Fruit fly (Drosophila melanogaster) whole organism, embryonic: ENCODE measurements around the gene Drgx.

Experiments used
- Abd-B ChIP-seq: fragments of 200-800 bp; sonication (Bioruptor generic); optimal IDR thresholded peaks from 2 replicates; lab custom pipeline; 2018; ENCODE audit warnings: missing biosample characterization, mild to moderate bottlenecking, missing genetic modification characterization, moderate library complexity
- Bgb ChIP-seq: fragments of 200-800 bp; sonication (Bioruptor generic); IDR thresholded peaks from 2 replicates; pipeline ENCODE4 v1.3.6; 2022; ENCODE audit warnings: missing biosample characterization, missing genetic modification characterization; ENCODE audit not compliant: partially characterized antibody
- CG11504 ChIP-seq: fragments of 200-800 bp; sonication (Bioruptor generic); optimal IDR thresholded peaks from 3 replicates; lab custom pipeline; 2019; ENCODE audit warnings: missing biosample characterization, mild to moderate bottlenecking, missing genetic modification characterization, moderate library complexity
- CG11695 ChIP-seq: fragments of 200-800 bp; sonication (Bioruptor generic); IDR thresholded peaks from 3 replicates; pipeline ENCODE4 v1.3.6; 2022; ENCODE audit warnings: missing biosample characterization, missing genetic modification characterization
- CG12071 ChIP-seq: fragments of 200-800 bp; sonication (Bioruptor generic); optimal IDR thresholded peaks from 3 replicates; lab custom pipeline; 2018; ENCODE audit warnings: missing biosample characterization, mild to moderate bottlenecking, missing genetic modification characterization
- CG13296 ChIP-seq: fragments of 200-800 bp; sonication (Bioruptor generic); optimal IDR thresholded peaks from 3 replicates; lab custom pipeline; 2018; ENCODE audit warnings: missing biosample characterization, mild to moderate bottlenecking, missing genetic modification characterization
- CG14441 ChIP-seq: fragments of 200-800 bp; sonication (Bioruptor generic); IDR thresholded peaks from 2 replicates; pipeline ENCODE4 v1.3.6; 2022; ENCODE audit warnings: missing biosample characterization, missing genetic modification characterization
- CG14667 ChIP-seq: fragments of 200-800 bp; sonication (Bioruptor generic); IDR thresholded peaks from 2 replicates; pipeline ENCODE4 v1.3.6; 2022; ENCODE audit warnings: missing biosample characterization, missing genetic modification characterization
- CG16813 ChIP-seq: fragments of 200-800 bp; sonication (Bioruptor generic); IDR thresholded peaks from 3 replicates; pipeline ENCODE4 v1.3.6; 2022; ENCODE audit warnings: missing biosample characterization, missing genetic modification characterization; ENCODE audit not compliant: partially characterized antibody
- CG2678 ChIP-seq: fragments of 200-800 bp; sonication (Bioruptor generic); optimal IDR thresholded peaks from 3 replicates; lab custom pipeline; 2019; ENCODE audit warnings: missing biosample characterization, mild to moderate bottlenecking, missing genetic modification characterization, moderate library complexity
- CG2712 ChIP-seq: fragments of 200-800 bp; optimal IDR thresholded peaks from 3 replicates; lab custom pipeline; 2019; ENCODE audit warnings: missing biosample characterization, mild to moderate bottlenecking, missing genetic modification characterization, moderate library complexity
- CG32767 ChIP-seq: fragments of 200-800 bp; sonication (Bioruptor generic); IDR thresholded peaks from 2 replicates; pipeline ENCODE4 v1.3.6; 2022; ENCODE audit warnings: missing biosample characterization, missing genetic modification characterization
- CG3281 ChIP-seq: fragments of 200-800 bp; sonication (Bioruptor generic); optimal IDR thresholded peaks from 3 replicates; lab custom pipeline; 2017; ENCODE audit warnings: missing biosample characterization, mild to moderate bottlenecking, missing genetic modification characterization
- CG42726 ChIP-seq: fragments of 200-800 bp; sonication (Bioruptor generic); IDR thresholded peaks from 2 replicates; pipeline ENCODE4 v1.3.6; 2022; ENCODE audit warnings: missing biosample characterization, missing genetic modification characterization; ENCODE audit not compliant: partially characterized antibody
- CG4424 ChIP-seq: fragments of 200-800 bp; sonication (Bioruptor generic); optimal IDR thresholded peaks from 3 replicates; lab custom pipeline; 2016; ENCODE audit warnings: missing biosample characterization, missing genetic modification characterization
- CG6272 ChIP-seq: fragments of 200-800 bp; sonication (Bioruptor generic); IDR thresholded peaks from 2 replicates; pipeline ENCODE4 v1.3.6; 2022; ENCODE audit warnings: missing biosample characterization, missing genetic modification characterization
- CG6689 ChIP-seq: fragments of 200-800 bp; sonication (Bioruptor generic); IDR thresholded peaks from 2 replicates; pipeline ENCODE4 v1.3.6; 2022; ENCODE audit warnings: missing biosample characterization, missing genetic modification characterization
- CG7839 ChIP-seq: fragments of 200-800 bp; sonication (Bioruptor generic); optimal IDR thresholded peaks from 3 replicates; lab custom pipeline; 2018; ENCODE audit warnings: missing biosample characterization, mild to moderate bottlenecking, missing genetic modification characterization, moderate library complexity
- CG8944 ChIP-seq: fragments of 200-800 bp; sonication (Bioruptor generic); optimal IDR thresholded peaks from 3 replicates; lab custom pipeline; 2016; ENCODE audit warnings: missing biosample characterization, missing genetic modification characterization
- CG9215 ChIP-seq: fragments of 200-800 bp; sonication (Bioruptor generic); IDR thresholded peaks from 2 replicates; pipeline ENCODE4 v1.3.6; 2022; ENCODE audit warnings: missing biosample characterization, missing genetic modification characterization
- CG9609 ChIP-seq: fragments of 200-800 bp; sonication (Bioruptor generic); optimal IDR thresholded peaks from 3 replicates; lab custom pipeline; 2016; ENCODE audit warnings: missing biosample characterization, missing genetic modification characterization
- CG9797 ChIP-seq: fragments of 200-800 bp; sonication (Bioruptor generic); optimal IDR thresholded peaks from 3 replicates; lab custom pipeline; 2018; ENCODE audit warnings: missing biosample characterization, mild to moderate bottlenecking, missing genetic modification characterization
- CHES-1-like ChIP-seq: fragments of 200-800 bp; sonication (Bioruptor generic); optimal IDR thresholded peaks from 2 replicates; lab custom pipeline; 2016; ENCODE audit warnings: missing biosample characterization, missing genetic modification characterization
- Dad ChIP-seq: fragments of 200-800 bp; sonication (Bioruptor generic); optimal IDR thresholded peaks from 3 replicates; lab custom pipeline; 2016; ENCODE audit warnings: missing biosample characterization, missing genetic modification characterization
- Dbx ChIP-seq: fragments of 200-800 bp; sonication (Bioruptor generic); IDR thresholded peaks from 3 replicates; pipeline ENCODE4 v1.3.6; 2022; ENCODE audit warnings: missing biosample characterization, missing genetic modification characterization
- Dip3 ChIP-seq: fragments of 200-800 bp; sonication (Bioruptor generic); optimal IDR thresholded peaks from 3 replicates; lab custom pipeline; 2016; ENCODE audit warnings: missing biosample characterization, missing genetic modification characterization
- Dref ChIP-seq: fragments of 200-800 bp; sonication (Bioruptor generic); IDR thresholded peaks from 2 replicates; pipeline ENCODE4 v1.3.6; 2022; ENCODE audit warnings: missing biosample characterization, missing genetic modification characterization
- H15 ChIP-seq: fragments of 200-800 bp; sonication (Bioruptor generic); IDR thresholded peaks from 3 replicates; pipeline ENCODE4 v1.3.6; 2022; ENCODE audit warnings: missing biosample characterization, missing genetic modification characterization
- H2.0 ChIP-seq: fragments of 200-800 bp; sonication (Bioruptor generic); IDR thresholded peaks from 2 replicates; pipeline ENCODE4 v1.3.6; 2022; ENCODE audit warnings: missing biosample characterization, missing genetic modification characterization
- Hey ChIP-seq: fragments of 200-800 bp; sonication (Bioruptor generic); optimal IDR thresholded peaks from 3 replicates; lab custom pipeline; 2018; ENCODE audit warnings: missing biosample characterization, mild to moderate bottlenecking, missing genetic modification characterization
- Hmr ChIP-seq: fragments of 200-800 bp; sonication (Bioruptor generic); optimal IDR thresholded peaks from 3 replicates; lab custom pipeline; 2017; ENCODE audit warnings: mild to moderate bottlenecking, missing biosample characterization, missing genetic modification reagents, missing genetic modification characterization
- Hr3 ChIP-seq: fragments of 200-800 bp; sonication (Bioruptor generic); optimal IDR thresholded peaks from 3 replicates; lab custom pipeline; 2016; ENCODE audit warnings: missing biosample characterization, missing genetic modification characterization
- MBD-R2 ChIP-seq: fragments of 200-800 bp; sonication (Bioruptor generic); IDR thresholded peaks from 2 replicates; pipeline ENCODE4 v1.3.6; 2022; ENCODE audit warnings: missing biosample characterization, missing genetic modification characterization
- Meics ChIP-seq: fragments of 200-800 bp; sonication (Bioruptor generic); optimal IDR thresholded peaks from 2 replicates; lab custom pipeline; 2017; ENCODE audit warnings: missing biosample characterization, mild to moderate bottlenecking, missing genetic modification characterization
- NC2β ChIP-seq: fragments of 200-800 bp; sonication (Bioruptor generic); optimal IDR thresholded peaks from 2 replicates; lab custom pipeline; 2016; ENCODE audit warnings: missing biosample characterization, missing genetic modification characterization
- Pdp1 ChIP-seq, 2 experiments: fragments of 200-800 bp; sonication (Bioruptor generic); optimal IDR thresholded peaks; 3 replicates each; lab custom pipeline; 2016; ENCODE audit warnings: missing biosample characterization in 2 of 2, missing genetic modification characterization in 2 of 2, mild to moderate bottlenecking in 1 of 2, moderate library complexity in 1 of 2
- Sox102F ChIP-seq: fragments of 200-800 bp; sonication (Bioruptor generic); optimal IDR thresholded peaks from 2 replicates; lab custom pipeline; 2018; ENCODE audit warnings: missing biosample characterization, mild to moderate bottlenecking, missing genetic modification characterization, moderate library complexity
- Sry-δ ChIP-seq: fragments of 200-800 bp; sonication (Bioruptor generic); optimal IDR thresholded peaks from 2 replicates; lab custom pipeline; 2016; ENCODE audit warnings: missing biosample characterization, missing genetic modification characterization
- Usf ChIP-seq: fragments of 200-800 bp; sonication (Bioruptor generic); optimal IDR thresholded peaks from 2 replicates; lab custom pipeline; 2017; ENCODE audit warnings: missing genotype, missing biosample characterization, missing genetic modification characterization
- bowl ChIP-seq: fragments of 200-800 bp; sonication (Bioruptor generic); IDR thresholded peaks from 2 replicates; pipeline ENCODE4 v1.3.6; 2022; ENCODE audit warnings: missing biosample characterization, missing genetic modification characterization
- caup ChIP-seq: fragments of 200-800 bp; sonication (Bioruptor generic); optimal IDR thresholded peaks from 3 replicates; lab custom pipeline; 2017; ENCODE audit warnings: missing biosample characterization, mild to moderate bottlenecking, missing genetic modification characterization, moderate library complexity; ENCODE audit not compliant: severe bottlenecking
- dan ChIP-seq: fragments of 200-800 bp; sonication (Bioruptor generic); IDR thresholded peaks from 2 replicates; pipeline ENCODE4 v1.3.6; 2022; ENCODE audit warnings: missing biosample characterization, missing genetic modification characterization
- dmrt99B ChIP-seq: fragments of 200-800 bp; sonication (Bioruptor generic); optimal IDR thresholded peaks from 2 replicates; lab custom pipeline; 2018; ENCODE audit warnings: missing biosample characterization, mild to moderate bottlenecking, missing genetic modification characterization, moderate library complexity
- grau ChIP-seq: fragments of 200-800 bp; optimal IDR thresholded peaks from 3 replicates; lab custom pipeline; 2019; ENCODE audit warnings: missing biosample characterization, mild to moderate bottlenecking, missing genetic modification characterization, moderate library complexity
- gt ChIP-seq: fragments of 200-800 bp; sonication (Bioruptor generic); IDR thresholded peaks from 2 replicates; pipeline ENCODE4 v1.3.6; 2022; ENCODE audit warnings: missing biosample characterization, missing genetic modification characterization
- psq ChIP-seq: fragments of 200-800 bp; sonication (Bioruptor generic); optimal IDR thresholded peaks from 2 replicates; lab custom pipeline; 2017; ENCODE audit warnings: missing biosample characterization, missing genetic modification characterization
- sqz ChIP-seq: fragments of 200-800 bp; sonication (Bioruptor generic); optimal IDR thresholded peaks from 3 replicates; lab custom pipeline; 2018; ENCODE audit warnings: missing biosample characterization, mild to moderate bottlenecking, missing genetic modification characterization
- stwl ChIP-seq: fragments of 200-800 bp; sonication (Bioruptor generic); optimal IDR thresholded peaks from 3 replicates; lab custom pipeline; 2018; ENCODE audit warnings: missing biosample characterization, mild to moderate bottlenecking, missing genetic modification characterization, moderate library complexity
- sug ChIP-seq: fragments of 200-800 bp; optimal IDR thresholded peaks from 2 replicates; lab custom pipeline; 2019; ENCODE audit warnings: missing biosample characterization, mild to moderate bottlenecking, missing genetic modification characterization, moderate library complexity
- unc-4 ChIP-seq: fragments of 200-800 bp; sonication (Bioruptor generic); IDR thresholded peaks from 2 replicates; pipeline ENCODE4 v1.3.6; 2022; ENCODE audit warnings: missing biosample characterization, missing genetic modification characterization; ENCODE audit not compliant: partially characterized antibody
- zen ChIP-seq: fragments of 200-800 bp; sonication (Bioruptor generic); optimal IDR thresholded peaks from 3 replicates; lab custom pipeline; 2018; ENCODE audit warnings: missing biosample characterization, mild to moderate bottlenecking, missing genetic modification characterization, moderate library complexity
- zfh2 ChIP-seq: fragments of 200-800 bp; sonication (Bioruptor generic); optimal IDR thresholded peaks from 2 replicates; lab custom pipeline; 2016; ENCODE audit warnings: missing biosample characterization, missing genetic modification characterization

The Drgx gene

DNA sequence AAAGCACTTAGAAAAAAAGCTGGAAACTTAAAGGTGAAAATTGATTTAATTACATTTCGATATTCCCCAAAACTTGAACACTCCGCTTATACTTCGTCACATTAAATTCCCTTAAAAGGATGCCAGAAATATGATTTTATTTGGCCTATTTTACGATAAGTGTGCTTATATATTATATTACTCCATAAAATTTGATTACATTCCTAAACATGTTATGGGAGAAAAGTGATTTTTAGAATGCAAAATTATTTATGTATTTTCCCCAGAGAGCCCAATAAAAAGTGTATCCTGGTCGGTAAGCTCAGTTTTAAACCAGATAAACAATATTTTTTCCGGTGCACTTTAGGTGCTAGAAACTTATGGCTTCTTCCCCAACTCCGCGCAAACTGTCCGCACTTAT, 75.1 kb downstream of the Drgx start (continued):
- no peak for TF ChIP-seq sug
- TF ChIP-seq H15 (GFP tag; lab: Robert Waterston, UW) = no peak
- TF ChIP-seq Usf = no peak
- TF ChIP-seq CG11695 (GFP tag; lab: Robert Waterston, UW) = no peak
- peak; percentile 37 for TF ChIP-seq CG3281
- peak; percentile 42 for TF ChIP-seq CG7839 (tag; lab: Kevin White, UChicago)
- no peak for TF ChIP-seq unc-4
- TF ChIP-seq zen (tag; lab: Kevin White, UChicago) = no peak
- no peak for TF ChIP-seq stwl (tag; lab: Kevin White, UChicago)
- no peak for TF ChIP-seq caup (GFP tag; lab: Kevin White, UChicago)
- no peak for TF ChIP-seq CG12071
- TF ChIP-seq Dbx (GFP tag; lab: Robert Waterston, UW) = no peak
- no peak for TF ChIP-seq Hr3
- no peak for TF ChIP-seq CG9609 (GFP tag; lab: Kevin White, UChicago)
- no peak for TF ChIP-seq Sry-δ
- TF ChIP-seq CG8944 = no peak
- peak; percentile 51 for TF ChIP-seq CG2678
- peak; percentile 19 for TF ChIP-seq Meics (GFP tag; lab: Kevin White, UChicago)
- TF ChIP-seq Hmr (GFP tag; lab: Kevin White, UChicago) = peak; percentile 27
- TF ChIP-seq Abd-B = no peak
- TF ChIP-seq CG14441 (GFP tag; lab: Robert Waterston, UW) = no peak
- TF ChIP-seq CG4424 (GFP tag; lab: Kevin White, UChicago) = no peak
- no peak for TF ChIP-seq bowl
- no peak for TF ChIP-seq Hey (tag; lab: Kevin White, UChicago)
- TF ChIP-seq sqz = no peak
- peak; percentile 30 for TF ChIP-seq dmrt99B (tag; lab: Kevin White, UChicago)
- TF ChIP-seq CG6272 (GFP tag; lab: Robert Waterston, UW) = no peak
- TF ChIP-seq CG2712 (tag; lab: Kevin White, UChicago) = no peak
- no peak for TF ChIP-seq CG13296
- TF ChIP-seq CG42726 (GFP tag; lab: Robert Waterston, UW) = no peak
- TF ChIP-seq Bgb (GFP tag; lab: Robert Waterston, UW) = no peak
- TF ChIP-seq CHES-1-like (GFP tag; lab: Kevin White, UChicago) = no peak
- no peak for TF ChIP-seq CG16813
- TF ChIP-seq grau (tag; lab: Kevin White, UChicago) = peak; percentile 35
- TF ChIP-seq CG6689 = no peak
- no peak for TF ChIP-seq Dip3 (GFP tag; lab: Kevin White, UChicago)
- no peak for TF ChIP-seq zfh2 (GFP tag; lab: Kevin White, UChicago)
- TF ChIP-seq Dad = no peak
- no peak for TF ChIP-seq NC2β (GFP tag; lab: Kevin White, UChicago)
- no peak for TF ChIP-seq MBD-R2
- TF ChIP-seq CG32767 (GFP tag; lab: Robert Waterston, UW) = no peak
- no peak for TF ChIP-seq Dref (GFP tag; lab: Robert Waterston, UW)
- TF ChIP-seq CG11504 (tag; lab: Kevin White, UChicago) = peak; percentile 45
- peak; percentile 19 for TF ChIP-seq Sox102F (GFP tag; lab: Kevin White, UChicago)
- no peak for TF ChIP-seq H2.0
- TF ChIP-seq gt = no peak
- no peak for TF ChIP-seq dan (GFP tag; lab: Robert Waterston, UW)
- TF ChIP-seq Pdp1 (GFP tag; optimal IDR thresholded peaks at IDR 0.05; lab: Kevin White, UChicago) = no peak
- no peak for TF ChIP-seq CG14667 (GFP tag; lab: Robert Waterston, UW)
- TF ChIP-seq psq (GFP tag; lab: Kevin White, UChicago) = no peak
- no peak for TF ChIP-seq CG9797 (GFP tag; lab: Kevin White, UChicago)
- TF ChIP-seq CG9215 (GFP tag; lab: Robert Waterston, UW) = no peak
